1 fruit fly cellular context compared by ENCODE assay signal in genomic region chr3R:4914439-4914880, dm6.
TF ChIP-seq lines count a peak whose summit lies in the region.

No protein-coding gene starts in this region.

TF ChIP-seq in whole organism, prepupa, 60 proteins besides CTCF, POLR2A, EP300 and RAD21 (continued from another document):
- TF ChIP-seq CG8632 (GFP tag; optimal IDR thresholded peaks at IDR 0.05; lab: Kevin White, UChicago) (no peak), ss (GFP tag; optimal IDR thresholded peaks at IDR 0.05; lab: Kevin White, UChicago) (peak in 1 of 2 experiments; percentile 81), CG16779 (tag; optimal IDR thresholded peaks at IDR 0.05; lab: Kevin White, UChicago) (no peak), Hr4 (GFP tag; optimal IDR thresholded peaks at IDR 0.05; lab: Kevin White, UChicago) (no peak), dsx (GFP tag; optimal IDR thresholded peaks at IDR 0.05; lab: Kevin White, UChicago; ENCODE audit: poor library complexity, severe bottlenecking) (peak; percentile 31), CG3032 (tag; optimal IDR thresholded peaks at IDR 0.05; lab: Kevin White, UChicago) (no peak), Blimp-1 (GFP tag; optimal IDR thresholded peaks at IDR 0.05; lab: Kevin White, UChicago) (no peak), esn (GFP tag; optimal IDR thresholded peaks at IDR 0.05; lab: Kevin White, UChicago) (no peak), CG11762 (GFP tag; optimal IDR thresholded peaks at IDR 0.05; lab: Kevin White, UChicago; ENCODE audit: insufficient read depth) (no peak), dac (GFP tag; optimal IDR thresholded peaks at IDR 0.05; lab: Kevin White, UChicago) (no peak), topi (GFP tag; optimal IDR thresholded peaks at IDR 0.05; lab: Kevin White, UChicago) (no peak), CG6163 (GFP tag; IDR thresholded peaks at IDR 0.05; lab: Robert Waterston, UW) (no peak), svp (GFP tag; lab: Kevin White, UChicago) (peak; percentile 45), CG6808 (GFP tag; optimal IDR thresholded peaks at IDR 0.05; lab: Kevin White, UChicago) (peak; percentile 20), OdsH (GFP tag; optimal IDR thresholded peaks at IDR 0.05; lab: Kevin White, UChicago) (no peak), CG34406 (GFP tag; optimal IDR thresholded peaks at IDR 0.05; lab: Kevin White, UChicago) (no peak), pdm3 (GFP tag; optimal IDR thresholded peaks at IDR 0.05; lab: Kevin White, UChicago) (no peak), fd59A (GFP tag; optimal IDR thresholded peaks at IDR 0.05; lab: Kevin White, UChicago) (no peak), Lpt (GFP tag; optimal IDR thresholded peaks at IDR 0.05; lab: Kevin White, UChicago) (peak; percentile 34), Hr39 (GFP tag; optimal IDR thresholded peaks at IDR 0.05; lab: Kevin White, UChicago) (no peak), CG10631 (GFP tag; optimal IDR thresholded peaks at IDR 0.05; lab: Kevin White, UChicago) (no peak), Sox102F (GFP tag; optimal IDR thresholded peaks at IDR 0.05; lab: Kevin White, UChicago) (no peak), Hr38 (GFP tag; optimal IDR thresholded peaks at IDR 0.05; lab: Kevin White, UChicago) (no peak), spab (GFP tag; optimal IDR thresholded peaks at IDR 0.05; lab: Kevin White, UChicago) (no peak), CG4318 (GFP tag; optimal IDR thresholded peaks at IDR 0.05; lab: Kevin White, UChicago) (no peak), CG32006 (GFP tag; optimal IDR thresholded peaks at IDR 0.05; lab: Kevin White, UChicago) (no peak), eg (GFP tag; IDR thresholded peaks at IDR 0.05; lab: Robert Waterston, UW) (no peak), Eip75B (GFP tag; optimal IDR thresholded peaks at IDR 0.05; lab: Kevin White, UChicago) (no peak), fd85E (GFP tag; optimal IDR thresholded peaks at IDR 0.05; lab: Kevin White, UChicago) (no peak), Gug (GFP tag; IDR thresholded peaks at IDR 0.05; lab: Robert Waterston, UW) (no peak), net (GFP tag; optimal IDR thresholded peaks at IDR 0.05; lab: Kevin White, UChicago) (peak; percentile 31), acj6 (GFP tag; optimal IDR thresholded peaks at IDR 0.05; lab: Kevin White, UChicago) (no peak), CG6276 (GFP tag; optimal IDR thresholded peaks at IDR 0.05; lab: Kevin White, UChicago) (no peak), CG6792 (GFP tag; optimal IDR thresholded peaks at IDR 0.05; lab: Kevin White, UChicago) (no peak), Sox14 (GFP tag; optimal IDR thresholded peaks at IDR 0.05; lab: Kevin White, UChicago) (peak; percentile 71)
